Worm (Caenorhabditis elegans) whole organism, L2 larva: ENCODE measurements around the gene rbc-1.
A peak's percentile ranks its signal among the peaks of the same experiment; 100 is the strongest.

Experiments
- F13H6.1 ChIP-seq: sonication (generic microtip); optimal IDR thresholded peaks from 2 replicates; lab custom pipeline; 2016; ENCODE audit warnings: missing genetic modification characterization, missing compliant biosample characterization
- R02D3.7 ChIP-seq: fragments of 150-350 bp; optimal IDR thresholded peaks from 2 replicates; lab custom pipeline; 2014; ENCODE audit warnings: missing biosample characterization, missing genetic modification characterization
- Y55F3AM.14 ChIP-seq: fragments of 200-800 bp; sonication (Bioruptor generic); optimal IDR thresholded peaks from 2 replicates; lab custom pipeline; 2018; ENCODE audit warnings: mild to moderate bottlenecking, missing genetic modification characterization, missing compliant biosample characterization
- ZK546.5 ChIP-seq: sonication (generic microtip); optimal IDR thresholded peaks from 2 replicates; lab custom pipeline; 2017; ENCODE audit warnings: missing biosample characterization, missing genetic modification characterization
- alr-1 ChIP-seq: fragments of 150-350 bp; optimal IDR thresholded peaks from 2 replicates; lab custom pipeline; 2014; ENCODE audit warnings: missing biosample characterization, missing genetic modification characterization
- aly-2 ChIP-seq: fragments of 150-350 bp; optimal IDR thresholded peaks from 2 replicates; lab custom pipeline; 2014; ENCODE audit warnings: missing biosample characterization, missing genetic modification characterization
- ama-1 ChIP-seq: fragments of 150-350 bp; optimal IDR thresholded peaks from 2 replicates; lab custom pipeline; 2018; ENCODE audit warnings: inconsistent platforms
- blmp-1 ChIP-seq: sonication (generic microtip); optimal IDR thresholded peaks from 2 replicates; lab custom pipeline; 2017; ENCODE audit warnings: missing genetic modification characterization, mild to moderate bottlenecking, missing compliant biosample characterization, antibody characterized with exemption, moderate library complexity; ENCODE audit not compliant: insufficient read depth
- ceh-16 ChIP-seq: fragments of 150-350 bp; optimal IDR thresholded peaks from 2 replicates; lab custom pipeline; 2014; ENCODE audit warnings: missing biosample characterization, missing genetic modification characterization
- ceh-82 ChIP-seq: fragments of 150-350 bp; optimal IDR thresholded peaks from 2 replicates; lab custom pipeline; 2014; ENCODE audit warnings: missing biosample characterization, missing genetic modification characterization
- crh-2 ChIP-seq: sonication (generic microtip); optimal IDR thresholded peaks from 2 replicates; lab custom pipeline; 2017; ENCODE audit warnings: missing biosample characterization, missing genetic modification characterization
- dmd-4 ChIP-seq: sonication (generic microtip); optimal IDR thresholded peaks from 2 replicates; lab custom pipeline; 2017; ENCODE audit warnings: missing biosample characterization, missing genetic modification characterization
- fos-1 ChIP-seq: fragments of 150-350 bp; optimal IDR thresholded peaks from 2 replicates; lab custom pipeline; 2014; ENCODE audit warnings: missing biosample characterization, missing genetic modification characterization
- lin-11 ChIP-seq: fragments of 150-350 bp; sonication (generic microtip); optimal IDR thresholded peaks from 2 replicates; lab custom pipeline; 2014; ENCODE audit warnings: missing biosample characterization, missing genetic modification characterization, inconsistent platforms, mixed read lengths
- lin-13 ChIP-seq: fragments of 150-350 bp; optimal IDR thresholded peaks from 2 replicates; lab custom pipeline; 2014; ENCODE audit warnings: missing biosample characterization, missing genetic modification reagents, missing genetic modification characterization
- lin-39 ChIP-seq: fragments of 150-350 bp; optimal IDR thresholded peaks from 2 replicates; lab custom pipeline; 2014; ENCODE audit warnings: missing biosample characterization, missing genetic modification reagents, missing genetic modification characterization
- lsy-2 ChIP-seq, 2 experiments: fragments of 150-350 bp in 1 of 2; sonication (generic microtip) in 1 of 2; optimal IDR thresholded peaks; 2 replicates each; lab custom pipeline; 2014 to 2017; ENCODE audit warnings: missing biosample characterization in 2 of 2, missing genetic modification characterization in 2 of 2
- mab-5 ChIP-seq: fragments of 150-350 bp; optimal IDR thresholded peaks from 2 replicates; lab custom pipeline; 2014; ENCODE audit warnings: missing biosample characterization, missing genetic modification characterization
- mdl-1 ChIP-seq, 2 experiments: fragments of 150-350 bp in 1 of 2; sonication (generic microtip) in 1 of 2; optimal IDR thresholded peaks; 2 replicates each; lab custom pipeline; 2017; ENCODE audit warnings: missing biosample characterization in 2 of 2, missing genetic modification characterization in 2 of 2
- nhr-10 ChIP-seq: sonication (generic microtip); optimal IDR thresholded peaks from 2 replicates; lab custom pipeline; 2017; ENCODE audit warnings: missing biosample characterization, missing genetic modification characterization
- nhr-12 ChIP-seq: fragments of 150-350 bp; optimal IDR thresholded peaks from 2 replicates; lab custom pipeline; 2014; ENCODE audit warnings: missing biosample characterization, missing genetic modification characterization
- nhr-129 ChIP-seq: fragments of 150-350 bp; optimal IDR thresholded peaks from 2 replicates; lab custom pipeline; 2014; ENCODE audit warnings: missing biosample characterization, missing genetic modification characterization
- nhr-237 ChIP-seq: fragments of 150-350 bp; optimal IDR thresholded peaks from 2 replicates; lab custom pipeline; 2014; ENCODE audit warnings: missing biosample characterization, missing genetic modification characterization
- nhr-25 ChIP-seq: fragments of 150-350 bp; sonication (generic microtip); optimal IDR thresholded peaks from 3 replicates; lab custom pipeline; 2014; ENCODE audit warnings: missing biosample characterization, missing genetic modification characterization
- nhr-6 ChIP-seq: fragments of 150-350 bp; optimal IDR thresholded peaks from 2 replicates; lab custom pipeline; 2014; ENCODE audit warnings: missing biosample characterization, missing genetic modification characterization
- nhr-77 ChIP-seq: fragments of 150-350 bp; optimal IDR thresholded peaks from 2 replicates; lab custom pipeline; 2014; ENCODE audit warnings: missing biosample characterization, missing genetic modification characterization
- peb-1 ChIP-seq: fragments of 150-350 bp; optimal IDR thresholded peaks from 2 replicates; lab custom pipeline; 2014; ENCODE audit warnings: missing biosample characterization, missing genetic modification characterization
- sem-4 ChIP-seq: fragments of 150-350 bp; optimal IDR thresholded peaks from 2 replicates; lab custom pipeline; 2014; ENCODE audit warnings: missing biosample characterization, missing genetic modification reagents, missing genetic modification characterization
- sma-3 ChIP-seq: sonication (generic microtip); optimal IDR thresholded peaks from 2 replicates; lab custom pipeline; 2016; ENCODE audit warnings: missing genetic modification reagents, missing genetic modification characterization, missing compliant biosample characterization
- sma-9 ChIP-seq, 2 experiments: fragments of 150-350 bp in 1 of 2; sonication (generic microtip) in 1 of 2; optimal IDR thresholded peaks; 2 replicates each; lab custom pipeline; 2014 to 2016; ENCODE audit warnings: missing genetic modification characterization in 2 of 2, mild to moderate bottlenecking in 1 of 2, missing biosample characterization in 1 of 2, missing compliant biosample characterization in 1 of 2, missing genetic modification reagents in 1 of 2, moderate library complexity in 1 of 2
- snpc-4 ChIP-seq: fragments of 150-350 bp; optimal IDR thresholded peaks from 2 replicates; lab custom pipeline; 2014; ENCODE audit warnings: missing biosample characterization, missing genetic modification characterization
- unc-39 ChIP-seq: fragments of 150-350 bp; optimal IDR thresholded peaks from 2 replicates; lab custom pipeline; 2014; ENCODE audit warnings: missing biosample characterization, missing genetic modification characterization
- unc-55 ChIP-seq: fragments of 150-350 bp; sonication (generic microtip); optimal IDR thresholded peaks from 3 replicates; lab custom pipeline; 2014; ENCODE audit warnings: missing biosample characterization, missing genetic modification reagents, missing genetic modification characterization
- zag-1 ChIP-seq: fragments of 150-350 bp; optimal IDR thresholded peaks from 2 replicates; lab custom pipeline; 2014; ENCODE audit warnings: missing biosample characterization, missing genetic modification characterization
- ztf-1 ChIP-seq: fragments of 200-800 bp; sonication (Bioruptor generic); conservative IDR thresholded peaks from 2 replicates; pipeline ENCODE4 v1.3.6; 2022; ENCODE audit warnings: missing genetic modification characterization, missing compliant biosample characterization
- ztf-11 ChIP-seq: sonication (generic microtip); optimal IDR thresholded peaks from 2 replicates; lab custom pipeline; 2017; ENCODE audit warnings: missing biosample characterization, missing genetic modification characterization
- ztf-4 ChIP-seq: fragments of 150-350 bp; optimal IDR thresholded peaks from 2 replicates; lab custom pipeline; 2014; ENCODE audit warnings: missing biosample characterization, missing genetic modification characterization

Gene rbc-1

DNA sequence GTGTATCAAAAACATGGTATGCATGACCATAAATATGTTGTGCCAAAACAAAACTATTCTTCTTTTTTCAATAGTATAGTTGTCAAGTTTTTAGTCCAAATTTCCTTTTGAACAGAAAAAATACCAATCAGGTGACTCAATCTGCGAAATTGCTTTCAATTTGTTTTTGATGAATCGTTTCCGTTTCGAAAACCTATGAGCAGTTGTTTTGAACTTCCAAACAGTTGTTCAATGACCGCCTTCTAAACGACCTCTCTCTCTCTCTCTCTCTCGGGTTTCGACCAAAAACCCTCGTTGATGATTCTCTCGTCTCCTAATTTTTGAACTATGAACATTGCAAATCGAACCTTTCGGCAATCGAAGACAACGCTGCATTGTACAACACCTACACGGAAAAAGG, 45.1 kb upstream of the rbc-1 start:
- no peak for TF ChIP-seq nhr-10 (tag; lab: Kevin White, UChicago)
- TF ChIP-seq lin-11 (tag; lab: Kevin White, UChicago): no peak
- TF ChIP-seq snpc-4 (tag; lab: Kevin White, UChicago): no peak
- TF ChIP-seq nhr-129: peak; percentile 5
- TF ChIP-seq ztf-11 (tag; lab: Kevin White, UChicago): no peak
- TF ChIP-seq R02D3.7 (tag; lab: Kevin White, UChicago): no peak
- TF ChIP-seq sem-4 (tag; lab: Kevin White, UChicago): peak; percentile 35
- no peak for TF ChIP-seq nhr-237 (tag; lab: Kevin White, UChicago)
- TF ChIP-seq sma-9 (GFP tag; optimal IDR thresholded peaks at IDR 0.05; lab: Kevin White, UChicago): peak; percentile 71
- no peak for TF ChIP-seq sma-9 (tag; optimal IDR thresholded peaks at IDR 0.05; lab: Kevin White, UChicago)
- no peak for TF ChIP-seq blmp-1
- peak; percentile 8 for TF ChIP-seq nhr-6 (tag; lab: Kevin White, UChicago)
- no peak for TF ChIP-seq ceh-82 (tag; lab: Kevin White, UChicago)
- TF ChIP-seq ceh-16: no peak
- peak; percentile 24 for TF ChIP-seq F13H6.1 (tag; lab: Kevin White, UChicago)
- no peak for TF ChIP-seq peb-1 (tag; lab: Kevin White, UChicago)
- no peak for TF ChIP-seq zag-1 (tag; lab: Kevin White, UChicago)
- TF ChIP-seq sma-3 (GFP tag; lab: Kevin White, UChicago): no peak
- TF ChIP-seq alr-1 (tag; lab: Kevin White, UChicago): no peak
- TF ChIP-seq fos-1 (tag; lab: Kevin White, UChicago): no peak
- TF ChIP-seq ZK546.5: no peak
- no peak for TF ChIP-seq crh-2 (tag; lab: Kevin White, UChicago)
- no peak for TF ChIP-seq nhr-77 (tag; lab: Kevin White, UChicago)
- no peak for TF ChIP-seq nhr-12 (tag; lab: Kevin White, UChicago)
- TF ChIP-seq lsy-2 (tag; optimal IDR thresholded peaks at IDR 0.05; lab: Kevin White, UChicago): no peak

DNA sequence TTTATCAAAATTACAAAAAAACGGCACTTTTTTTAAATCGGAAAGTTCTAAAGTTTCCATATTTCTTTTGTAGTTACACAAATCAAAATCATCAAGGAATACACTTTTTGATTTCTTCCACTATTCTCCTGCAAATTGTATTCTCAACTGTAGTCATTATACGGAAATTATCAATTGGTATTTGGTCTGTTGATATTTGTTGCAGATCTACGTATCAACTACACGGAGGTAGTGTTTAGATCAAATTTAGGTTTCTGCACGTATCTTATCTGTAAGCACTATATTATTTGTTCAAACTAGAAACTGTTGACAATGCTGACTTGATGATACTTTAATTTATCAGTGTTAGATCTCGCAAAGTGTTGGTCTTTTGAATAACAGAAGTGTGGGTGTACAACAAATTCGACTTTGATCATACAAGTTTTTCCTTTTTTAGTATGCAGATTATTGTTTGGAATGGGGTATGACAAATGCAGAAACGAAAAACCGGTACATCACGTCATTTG, 42.9 kb upstream of the rbc-1 start:
- TF ChIP-seq sem-4 (tag; lab: Kevin White, UChicago) (no peak), ceh-16 (no peak), mab-5 (tag; lab: Kevin White, UChicago) (no peak), ama-1 (lab: Kevin White, UChicago) (no peak), zag-1 (tag; lab: Kevin White, UChicago) (no peak), nhr-129 (no peak), Y55F3AM.14 (GFP tag; lab: Kevin White, UChicago) (no peak), dmd-4 (tag; lab: Kevin White, UChicago) (no peak), lin-13 (GFP tag; lab: Kevin White, UChicago) (no peak), nhr-25 (tag; lab: Kevin White, UChicago) (no peak), nhr-77 (tag; lab: Kevin White, UChicago) (no peak), unc-39 (tag; lab: Kevin White, UChicago) (no peak), ztf-4 (tag; lab: Kevin White, UChicago) (no peak), lin-39 (tag; lab: Kevin White, UChicago) (no peak), sma-3 (GFP tag; lab: Kevin White, UChicago) (no peak), crh-2 (tag; lab: Kevin White, UChicago) (no peak), ztf-1 (GFP tag; lab: Robert Waterston, UW) (no peak), mdl-1 (tag; optimal IDR thresholded peaks at IDR 0.05; lab: Kevin White, UChicago) (no peak), peb-1 (tag; lab: Kevin White, UChicago) (no peak)

DNA sequence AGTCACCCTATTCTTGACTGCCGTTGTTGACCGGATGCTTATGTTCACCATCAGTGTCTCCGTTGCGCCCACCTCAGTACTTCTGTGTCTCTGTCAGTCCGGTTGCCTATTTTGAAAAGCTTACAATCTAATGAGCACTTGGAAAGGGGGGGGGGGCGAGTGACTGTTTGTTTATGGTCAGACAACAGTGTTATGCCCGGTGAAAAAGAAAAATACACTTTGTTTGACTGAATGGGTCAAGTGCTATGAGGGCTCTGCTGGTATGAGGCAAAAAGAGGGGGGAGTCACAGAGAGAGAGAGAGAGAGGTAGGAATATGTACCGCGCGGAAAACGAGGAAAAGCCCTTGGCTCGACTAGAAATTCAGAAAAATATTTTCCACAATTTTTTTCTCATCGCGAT, 39.9 kb upstream of the rbc-1 start:
- TF ChIP-seq zag-1 (tag; lab: Kevin White, UChicago) (no peak), lin-39 (tag; lab: Kevin White, UChicago) (no peak), fos-1 (tag; lab: Kevin White, UChicago) (no peak), lin-11 (tag; lab: Kevin White, UChicago) (no peak), unc-55 (GFP tag; lab: Kevin White, UChicago) (no peak), ztf-11 (tag; lab: Kevin White, UChicago) (no peak), ztf-1 (GFP tag; lab: Robert Waterston, UW) (no peak), nhr-12 (tag; lab: Kevin White, UChicago) (no peak), nhr-237 (tag; lab: Kevin White, UChicago) (no peak), F13H6.1 (tag; lab: Kevin White, UChicago) (no peak), lin-13 (GFP tag; lab: Kevin White, UChicago) (no peak), lsy-2 (tag; optimal IDR thresholded peaks at IDR 0.05; lab: Kevin White, UChicago) (no peak), aly-2 (tag; lab: Kevin White, UChicago) (no peak)
- TF ChIP-seq, all 48 proteins: peak for 0
